Fruit fly (Drosophila melanogaster): Measurements from ENCODE around the gene alpha-Est8.
A peak's percentile ranks its signal among the peaks of the same experiment; 100 is the strongest.

Gene alpha-Est8

DNA sequence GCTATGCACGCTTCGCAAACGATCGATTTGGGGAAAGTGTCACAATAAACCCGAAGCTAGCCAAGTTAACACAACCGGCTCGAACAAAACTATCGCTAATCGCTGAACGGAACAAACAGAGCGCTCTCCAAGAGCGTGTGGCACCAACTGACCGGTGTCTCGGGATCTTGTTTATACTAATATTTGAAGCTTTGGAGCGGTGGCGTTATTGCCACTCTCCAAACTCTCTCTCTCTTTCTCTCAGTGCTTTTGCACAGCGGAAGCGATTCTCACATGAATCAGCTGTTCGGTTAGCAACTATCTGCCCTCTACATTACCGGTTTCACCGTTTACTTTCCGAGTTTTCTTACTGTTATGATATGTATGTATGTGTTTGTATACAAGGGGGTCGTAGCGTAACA lies 24.0 kb downstream of the alpha-Est8 start:
- TF ChIP-seq tj (GFP tag; optimal IDR thresholded peaks at IDR 0.05) (no peak), CG14711 (tag; optimal IDR thresholded peaks at IDR 0.05) (no peak), toe (GFP tag; optimal IDR thresholded peaks at IDR 0.05) (no peak), CG7101 (tag; optimal IDR thresholded peaks at IDR 0.05) (peak; percentile 30), Crg-1 (GFP tag; optimal IDR thresholded peaks at IDR 0.05) (peak; percentile 7), CG12768 (GFP tag; optimal IDR thresholded peaks at IDR 0.05) (peak; percentile 4), CG7045 (GFP tag; optimal IDR thresholded peaks at IDR 0.05) (no peak), Mnt (GFP tag; optimal IDR thresholded peaks at IDR 0.05) (no peak), cnc (optimal IDR thresholded peaks at IDR 0.05) (no peak), ovo (GFP tag; optimal IDR thresholded peaks at IDR 0.05) (peak; percentile 95), CG5204 (GFP tag; optimal IDR thresholded peaks at IDR 0.05) (no peak), pad (GFP tag; optimal IDR thresholded peaks at IDR 0.05) (peak; percentile 81), CG11617 (GFP tag; optimal IDR thresholded peaks at IDR 0.05) (no peak), CG33017 (tag; optimal IDR thresholded peaks at IDR 0.05) (peak; percentile 31), cic (GFP tag; optimal IDR thresholded peaks at IDR 0.05) (peak; percentile 7), kay (GFP tag; ENCODE audit: borderline replicate concordance) (no peak), CG1620 (GFP tag; optimal IDR thresholded peaks at IDR 0.05) (no peak), Hr96 (GFP tag; optimal IDR thresholded peaks at IDR 0.05) (no peak), bab1 (GFP tag; optimal IDR thresholded peaks at IDR 0.05) (peak; percentile 50), Clk (GFP tag; optimal IDR thresholded peaks at IDR 0.05) (no peak)

DNA sequence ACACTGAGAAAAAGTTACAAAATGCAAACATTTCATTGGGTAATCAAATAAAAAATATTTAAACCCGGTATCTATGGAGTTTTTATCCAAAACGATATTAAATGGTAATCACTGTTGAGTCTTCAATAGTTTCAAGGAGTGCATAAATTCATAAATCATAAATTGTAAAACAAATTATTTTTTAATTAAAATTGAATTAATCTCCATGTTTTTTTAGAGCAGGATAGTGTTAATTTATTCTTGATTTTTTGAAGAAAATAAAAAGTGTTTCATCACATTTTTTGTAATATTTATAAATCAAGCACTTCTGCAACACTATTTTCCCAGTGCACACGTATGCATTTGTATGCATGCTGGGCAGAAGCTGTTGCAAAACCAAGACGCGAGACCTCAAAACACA lies 24.6 kb downstream of the alpha-Est8 start:
- TF ChIP-seq bab1 (GFP tag; optimal IDR thresholded peaks at IDR 0.05) = peak; percentile 48
- TF ChIP-seq CG7101 (tag; optimal IDR thresholded peaks at IDR 0.05) = no peak

DNA sequence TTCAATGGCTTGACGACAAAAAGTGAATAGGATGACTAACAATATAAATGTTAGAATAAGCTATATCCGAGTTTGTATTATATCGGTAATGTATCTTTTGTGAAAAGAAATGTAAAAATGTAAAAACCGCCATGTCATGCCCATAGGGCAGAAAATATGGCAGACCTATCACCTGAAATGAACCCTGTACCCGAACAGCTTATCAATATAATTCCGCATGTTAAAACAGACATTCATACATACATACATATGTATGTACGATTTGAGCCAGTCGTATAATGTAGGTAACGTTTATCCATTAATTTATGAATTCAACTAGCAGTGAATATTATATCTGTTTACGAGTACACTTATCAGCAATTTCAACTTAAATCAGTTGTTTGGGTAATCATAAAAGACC lies 25.6 kb downstream of the alpha-Est8 start:
- TF ChIP-seq CG12768 (GFP tag; optimal IDR thresholded peaks at IDR 0.05) (no peak), tj (GFP tag; optimal IDR thresholded peaks at IDR 0.05) (peak; percentile 33), cnc (optimal IDR thresholded peaks at IDR 0.05) (peak; percentile 17 to 92), CG1620 (GFP tag; optimal IDR thresholded peaks at IDR 0.05) (no peak)

DNA sequence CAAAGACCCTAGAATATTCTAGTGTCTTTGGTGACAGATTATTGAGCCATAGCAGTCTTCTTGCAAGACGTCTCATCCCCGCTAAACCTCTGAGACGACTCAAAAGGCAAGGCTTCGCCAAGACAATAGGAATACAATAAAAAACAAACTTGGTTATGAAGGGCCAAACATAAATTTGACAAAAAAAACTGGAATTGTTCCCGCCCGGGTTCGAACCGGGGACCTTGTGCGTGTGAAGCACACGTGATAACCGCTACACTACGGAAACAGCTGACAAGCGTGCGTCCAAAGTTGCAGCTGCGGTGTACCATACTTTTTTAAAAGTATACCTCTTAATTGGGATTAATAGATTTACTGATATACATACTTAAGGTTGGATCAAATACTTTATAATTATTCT lies 39.8 kb downstream of the alpha-Est8 start:
- TF ChIP-seq Mnt (GFP tag; optimal IDR thresholded peaks at IDR 0.05) = no peak

DNA sequence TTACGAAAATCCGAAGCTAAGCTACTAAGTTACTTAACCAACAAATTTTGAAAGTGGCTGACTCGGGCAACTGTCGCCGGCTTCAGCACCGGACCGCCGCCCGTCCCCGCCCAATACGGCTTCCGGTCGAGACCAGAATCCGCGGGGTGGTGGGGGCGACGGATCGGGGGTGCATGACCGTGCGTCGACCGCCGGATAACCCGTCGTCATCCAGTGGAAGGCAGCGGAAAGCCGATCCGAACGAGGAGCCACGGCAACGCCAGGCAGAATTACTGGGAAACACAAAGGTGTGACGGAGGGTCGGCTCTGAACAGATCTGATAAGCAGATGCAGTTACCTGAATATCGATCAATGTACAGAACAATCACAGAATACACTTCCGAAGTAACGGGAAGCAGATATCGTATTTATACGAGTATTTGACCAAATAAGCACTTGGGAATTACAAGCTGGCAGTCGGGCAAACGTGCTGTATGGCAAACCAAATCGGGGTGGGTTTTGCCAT lies 40.8 kb downstream of the alpha-Est8 start:
- TF ChIP-seq CG14711 (tag; optimal IDR thresholded peaks at IDR 0.05) (peak; percentile 33), CG33017 (tag; optimal IDR thresholded peaks at IDR 0.05) (peak; percentile 71), cnc (optimal IDR thresholded peaks at IDR 0.05) (no peak), Clk (GFP tag; optimal IDR thresholded peaks at IDR 0.05) (peak; percentile 72), CG11617 (GFP tag; optimal IDR thresholded peaks at IDR 0.05) (peak; percentile 62), Mnt (GFP tag; optimal IDR thresholded peaks at IDR 0.05) (peak; percentile 80), pad (GFP tag; optimal IDR thresholded peaks at IDR 0.05) (peak; percentile 82), kay (GFP tag; ENCODE audit: borderline replicate concordance) (no peak), ovo (GFP tag; optimal IDR thresholded peaks at IDR 0.05) (peak; percentile 87), CG1620 (GFP tag; optimal IDR thresholded peaks at IDR 0.05) (peak; percentile 74), cic (GFP tag; optimal IDR thresholded peaks at IDR 0.05) (peak; percentile 91), CG12768 (GFP tag; optimal IDR thresholded peaks at IDR 0.05) (peak; percentile 97), bab1 (GFP tag; optimal IDR thresholded peaks at IDR 0.05) (peak; percentile 86), CG7045 (GFP tag; optimal IDR thresholded peaks at IDR 0.05) (peak; percentile 87), CG7101 (tag; optimal IDR thresholded peaks at IDR 0.05) (peak; percentile 79), CG5204 (GFP tag; optimal IDR thresholded peaks at IDR 0.05) (peak; percentile 48), toe (GFP tag; optimal IDR thresholded peaks at IDR 0.05) (peak; percentile 80), tj (GFP tag; optimal IDR thresholded peaks at IDR 0.05) (peak; percentile 94), Hr96 (GFP tag; optimal IDR thresholded peaks at IDR 0.05) (peak; percentile 83), Crg-1 (GFP tag; optimal IDR thresholded peaks at IDR 0.05) (peak; percentile 72)

DNA sequence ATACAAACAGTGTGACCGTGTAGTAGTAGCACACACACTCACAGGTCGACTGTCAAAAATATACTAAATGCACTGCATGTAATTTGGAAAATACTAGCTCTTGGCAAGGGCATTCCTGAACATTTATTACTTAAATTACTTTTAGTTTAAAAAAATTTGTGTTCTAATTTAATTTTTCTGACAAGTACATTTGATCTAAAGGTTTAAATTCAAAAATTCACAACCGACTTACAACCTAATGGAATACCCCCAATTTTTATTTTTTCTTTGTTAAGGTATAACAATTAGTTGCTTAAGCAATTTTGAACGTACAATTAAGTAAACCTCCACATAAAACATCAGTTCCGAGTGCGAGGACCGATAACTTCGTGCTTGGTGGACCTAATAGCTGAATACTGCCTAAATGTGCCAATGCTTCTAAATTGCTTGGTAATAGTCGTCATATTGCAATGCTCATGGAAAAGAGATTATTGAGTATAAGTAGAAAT lies 41.7 kb downstream of the alpha-Est8 start, which contains the start of gene CG1142:
TSS of gene CG1142 (minus strand) at position 15 of the 488 bp plus-strand sequence.
- TF ChIP-seq CG14711 (tag; optimal IDR thresholded peaks at IDR 0.05) = peak; percentile 94
- TF ChIP-seq Crg-1 (GFP tag; optimal IDR thresholded peaks at IDR 0.05) = peak; percentile 90
- TF ChIP-seq cic (GFP tag; optimal IDR thresholded peaks at IDR 0.05) = peak; percentile 29
- TF ChIP-seq Hr96 (GFP tag; optimal IDR thresholded peaks at IDR 0.05) = peak; percentile 89
- TF ChIP-seq CG1620 (GFP tag; optimal IDR thresholded peaks at IDR 0.05) = peak; percentile 94
- peak; percentile 92 for TF ChIP-seq CG12768 (GFP tag; optimal IDR thresholded peaks at IDR 0.05)
- TF ChIP-seq CG33017 (tag; optimal IDR thresholded peaks at IDR 0.05) = peak; percentile 98
- no peak for TF ChIP-seq cnc (optimal IDR thresholded peaks at IDR 0.05)
- TF ChIP-seq ovo (GFP tag; optimal IDR thresholded peaks at IDR 0.05) = peak; percentile 84
- peak; percentile 92 for TF ChIP-seq toe (GFP tag; optimal IDR thresholded peaks at IDR 0.05)
- TF ChIP-seq pad (GFP tag; optimal IDR thresholded peaks at IDR 0.05) = peak; percentile 85
- TF ChIP-seq bab1 (GFP tag; optimal IDR thresholded peaks at IDR 0.05) = peak; percentile 99
- TF ChIP-seq CG7045 (GFP tag; optimal IDR thresholded peaks at IDR 0.05) = peak; percentile 98
- TF ChIP-seq tj (GFP tag; optimal IDR thresholded peaks at IDR 0.05) = peak; percentile 79
- TF ChIP-seq CG11617 (GFP tag; optimal IDR thresholded peaks at IDR 0.05) = peak; percentile 94
- peak; percentile 97 for TF ChIP-seq CG7101 (tag; optimal IDR thresholded peaks at IDR 0.05)
- peak; percentile 89 for TF ChIP-seq kay (GFP tag; ENCODE audit: borderline replicate concordance)
- TF ChIP-seq Clk (GFP tag; optimal IDR thresholded peaks at IDR 0.05) = peak; percentile 92
- TF ChIP-seq CG5204 (GFP tag; optimal IDR thresholded peaks at IDR 0.05) = peak; percentile 94
- TF ChIP-seq Mnt (GFP tag; optimal IDR thresholded peaks at IDR 0.05) = peak; percentile 64
